Worm (Caenorhabditis elegans): ENCODE measurements around the gene mix-1.

DNA sequence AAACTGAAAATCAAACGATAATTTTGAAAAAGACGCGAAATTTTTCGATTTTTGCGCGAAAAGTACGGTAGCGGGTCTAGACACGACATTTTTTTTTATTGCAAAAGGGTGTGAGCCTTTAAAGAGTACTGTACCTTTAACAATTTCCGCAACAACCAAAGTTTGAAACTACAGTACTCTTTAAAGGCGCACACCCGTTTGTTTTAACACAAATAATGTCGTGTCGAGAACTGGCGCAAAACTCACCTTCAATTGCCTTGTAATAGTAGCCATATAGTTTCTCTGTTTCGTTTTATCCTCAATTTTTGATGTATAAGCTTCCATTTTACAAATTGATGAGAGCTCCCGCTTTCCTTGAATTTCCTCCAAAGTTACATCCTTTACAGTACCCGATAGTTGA is 61.2 kb downstream of the mix-1 start:
- no peak for TF ChIP-seq pha-4 (tag; optimal IDR thresholded peaks at IDR 0.05)
- no peak for TF ChIP-seq unc-62 (GFP tag; optimal IDR thresholded peaks at IDR 0.05)
